Worm (Caenorhabditis elegans): Measurements from ENCODE around the gene pink-1.

Gene pink-1

ce11 chrII:5377467-5378238, 17.8 kb downstream of the pink-1 start, which contains the start of gene prdx-2 (continued):
- TF ChIP-seq nhr-27 (tag; optimal IDR thresholded peaks at IDR 0.05) (no peak), Y79H2A.3 (GFP tag; conservative IDR thresholded peaks at IDR 0.05) (no peak), akir-1 (GFP tag; optimal IDR thresholded peaks at IDR 0.05) (no peak), ztf-18 (tag; optimal IDR thresholded peaks at IDR 0.05) (peak; percentile 22), mxl-1 (tag; optimal IDR thresholded peaks at IDR 0.05) (no peak), Y53F4B.3 (GFP tag; IDR thresholded peaks at IDR 0.05) (no peak), lag-1 (GFP tag; IDR thresholded peaks at IDR 0.05) (no peak), F49E8.2 (tag; optimal IDR thresholded peaks at IDR 0.05; ENCODE audit: insufficient read depth) (peak; percentile 16), Y67H2A.10 (GFP tag; conservative IDR thresholded peaks at IDR 0.05) (no peak), ekl-4 (GFP tag; IDR thresholded peaks at IDR 0.05) (peak; percentile 70; the same call in 1 of the 2 replicates), ceh-79 (tag; optimal IDR thresholded peaks at IDR 0.05) (no peak), snpc-4 (GFP tag; optimal IDR thresholded peaks at IDR 0.05) (no peak), snpc-4 (tag; optimal IDR thresholded peaks at IDR 0.05) (no peak), pbrm-1 (GFP tag; IDR thresholded peaks at IDR 0.05) (peak; percentile 68; the same call in 1 of the 2 replicates), egl-18 (GFP tag; IDR thresholded peaks at IDR 0.05) (no peak), F57C9.4 (tag; optimal IDR thresholded peaks at IDR 0.05) (no peak), D2030.7 (GFP tag; IDR thresholded peaks at IDR 0.05) (peak; percentile 89), madf-3 (GFP tag; IDR thresholded peaks at IDR 0.05) (peak; percentile 86; the same call in 1 of the 2 replicates), repo-1 (tag; optimal IDR thresholded peaks at IDR 0.05) (no peak), F57A8.1 (GFP tag; optimal IDR thresholded peaks at IDR 0.05) (no peak), pha-4 (tag; optimal IDR thresholded peaks at IDR 0.05) (no peak), C06A6.2 (GFP tag; conservative IDR thresholded peaks at IDR 0.05) (no peak), tlf-1 (GFP tag; optimal IDR thresholded peaks at IDR 0.05) (peak; percentile 81), hsf-1 (GFP tag; IDR thresholded peaks at IDR 0.05) (peak; percentile 74), ztf-25 (GFP tag; IDR thresholded peaks at IDR 0.05) (no peak), K11D2.4 (GFP tag; IDR thresholded peaks at IDR 0.05) (no peak), ceh-58 (GFP tag; IDR thresholded peaks at IDR 0.05) (no peak), lin-26 (GFP tag; IDR thresholded peaks at IDR 0.05) (no peak), ccch-3 (GFP tag; optimal IDR thresholded peaks at IDR 0.05) (no peak), attf-6 (GFP tag; IDR thresholded peaks at IDR 0.05) (peak; percentile 68; the same call in 1 of the 2 replicates), F10E7.11 (tag; optimal IDR thresholded peaks at IDR 0.05) (no peak), sptf-2 (GFP tag; optimal IDR thresholded peaks at IDR 0.05) (no peak), lin-54 (GFP tag; optimal IDR thresholded peaks at IDR 0.05) (peak; percentile 75)

ce11 chrII:5374967-5375366, 20.5 kb downstream of the pink-1 start, which contains the start of gene algn-2:
Gene algn-2 (plus strand): TSS chrII:5375267.
- TF ChIP-seq ztf-6 (GFP tag; IDR thresholded peaks at IDR 0.05) (no peak), sptf-2 (GFP tag; optimal IDR thresholded peaks at IDR 0.05) (no peak), mcd-1 (GFP tag; IDR thresholded peaks at IDR 0.05) (no peak), snpc-1.1 (tag; optimal IDR thresholded peaks at IDR 0.05; ENCODE audit: insufficient read depth) (no peak), mxl-1 (tag; optimal IDR thresholded peaks at IDR 0.05) (no peak), Y95B8A.8 (GFP tag; IDR thresholded peaks at IDR 0.05) (no peak), nfya-2 (GFP tag; IDR thresholded peaks at IDR 0.05) (no peak), F57A8.1 (GFP tag; optimal IDR thresholded peaks at IDR 0.05) (no peak), unc-130 (GFP tag; optimal IDR thresholded peaks at IDR 0.05) (no peak), mel-28 (tag; optimal IDR thresholded peaks at IDR 0.05; ENCODE audit: borderline replicate concordance) (no peak), tlf-1 (GFP tag; optimal IDR thresholded peaks at IDR 0.05) (no peak), nhr-179 (tag; optimal IDR thresholded peaks at IDR 0.05) (no peak), Y53F4B.3 (GFP tag; IDR thresholded peaks at IDR 0.05) (no peak), C06A6.2 (GFP tag; conservative IDR thresholded peaks at IDR 0.05) (no peak), hmg-20 (GFP tag; IDR thresholded peaks at IDR 0.05) (no peak), die-1 (tag; optimal IDR thresholded peaks at IDR 0.05) (no peak), pbrm-1 (GFP tag; IDR thresholded peaks at IDR 0.05) (no peak)
